Worm (Caenorhabditis elegans) whole organism, L1 larva: ENCODE results near the gene Y116F11A.3.

Experiments used
- C16A3.4 ChIP-seq: fragments of 150-350 bp; optimal IDR thresholded peaks from 2 replicates; lab custom pipeline; 2014; ENCODE audit warnings: missing biosample characterization, missing genetic modification characterization
- C34B4.2 ChIP-seq: sonication (generic microtip); optimal IDR thresholded peaks from 2 replicates; lab custom pipeline; 2017; ENCODE audit warnings: mild to moderate bottlenecking, missing genetic modification characterization, missing compliant biosample characterization
- F16B12.6 ChIP-seq: fragments of 150-350 bp; optimal IDR thresholded peaks from 2 replicates; lab custom pipeline; 2014; ENCODE audit warnings: missing biosample characterization, missing genetic modification characterization
- alr-1 ChIP-seq: fragments of 200-800 bp; sonication (Bioruptor generic); optimal IDR thresholded peaks from 2 replicates; lab custom pipeline; 2018; ENCODE audit warnings: borderline replicate concordance, mild to moderate bottlenecking, missing genetic modification characterization, missing compliant biosample characterization
- aly-2 ChIP-seq: fragments of 150-350 bp; optimal IDR thresholded peaks from 2 replicates; lab custom pipeline; 2014; ENCODE audit warnings: missing biosample characterization, missing genetic modification characterization
- blmp-1 ChIP-seq: fragments of 150-350 bp; optimal IDR thresholded peaks from 2 replicates; lab custom pipeline; 2014; ENCODE audit warnings: missing biosample characterization, missing genetic modification characterization
- ceh-63 ChIP-seq: fragments of 200-800 bp; sonication (Bioruptor generic); optimal IDR thresholded peaks from 2 replicates; lab custom pipeline; 2018; ENCODE audit warnings: mild to moderate bottlenecking, missing genetic modification characterization, missing compliant biosample characterization
- ceh-8 ChIP-seq: fragments of 200-800 bp; sonication (Bioruptor generic); optimal IDR thresholded peaks from 2 replicates; lab custom pipeline; 2018; ENCODE audit warnings: mild to moderate bottlenecking, missing genetic modification characterization, moderate library complexity, missing compliant biosample characterization
- ceh-88 ChIP-seq: fragments of 200-800 bp; sonication (Bioruptor generic); IDR thresholded peaks from 2 replicates; pipeline ENCODE4 v1.3.6; 2022; ENCODE audit warnings: missing genetic modification characterization, missing compliant biosample characterization
- ceh-90 ChIP-seq: sonication (generic microtip); optimal IDR thresholded peaks from 2 replicates; lab custom pipeline; 2016; ENCODE audit warnings: missing genetic modification characterization, missing compliant biosample characterization
- ces-1 ChIP-seq: fragments of 150-350 bp; optimal IDR thresholded peaks from 2 replicates; lab custom pipeline; 2014; ENCODE audit warnings: missing biosample characterization, missing genetic modification reagents, missing genetic modification characterization
- dpl-1 ChIP-seq, 3 experiments: fragments of 150-350 bp in 2 of 3; sonication (generic microtip) in 1 of 3; optimal IDR thresholded peaks; 2 replicates each; lab custom pipeline; 2014 to 2017; ENCODE audit warnings: missing biosample characterization in 3 of 3, missing genetic modification characterization in 3 of 3, missing genetic modification reagents in 3 of 3
- dsc-1 ChIP-seq: sonication (generic microtip); optimal IDR thresholded peaks from 2 replicates; lab custom pipeline; 2016; ENCODE audit warnings: mild to moderate bottlenecking, missing genetic modification characterization, missing compliant biosample characterization
- efl-3 ChIP-seq: fragments of 200-800 bp; sonication (Bioruptor generic); optimal IDR thresholded peaks from 2 replicates; lab custom pipeline; 2018; ENCODE audit warnings: mild to moderate bottlenecking, missing genetic modification characterization, missing compliant biosample characterization
- egl-13 ChIP-seq: sonication (generic microtip); optimal IDR thresholded peaks from 2 replicates; lab custom pipeline; 2016; ENCODE audit warnings: missing genotype, missing genetic modification reagents, missing genetic modification characterization, missing compliant biosample characterization
- egl-27 ChIP-seq, 2 experiments: fragments of 150-350 bp in 1 of 2; sonication (generic microtip); optimal IDR thresholded peaks; 3 replicates each; lab custom pipeline; 2017 to 2018; ENCODE audit warnings: missing biosample characterization in 2 of 2, missing genetic modification characterization in 2 of 2, missing genetic modification reagents in 2 of 2
- elt-2 ChIP-seq: sonication (generic microtip); optimal IDR thresholded peaks from 2 replicates; lab custom pipeline; 2016; ENCODE audit warnings: missing genetic modification characterization, mild to moderate bottlenecking, inconsistent platforms, missing compliant biosample characterization, missing genetic modification reagents
- fkh-4 ChIP-seq: sonication (generic microtip); optimal IDR thresholded peaks from 2 replicates; lab custom pipeline; 2016; ENCODE audit warnings: missing compliant biosample characterization, missing genetic modification characterization, borderline replicate concordance
- fos-1 ChIP-seq: fragments of 150-350 bp; optimal IDR thresholded peaks from 2 replicates; lab custom pipeline; 2014; ENCODE audit warnings: missing biosample characterization, missing genetic modification characterization
- irx-1 ChIP-seq: sonication (generic microtip); optimal IDR thresholded peaks from 2 replicates; lab custom pipeline; 2016; ENCODE audit warnings: missing genetic modification characterization, missing compliant biosample characterization
- jun-1 ChIP-seq: fragments of 150-350 bp; optimal IDR thresholded peaks from 2 replicates; lab custom pipeline; 2014; ENCODE audit warnings: missing biosample characterization, missing genetic modification reagents, missing genetic modification characterization
- lin-35 ChIP-seq, 2 experiments: fragments of 150-350 bp; optimal IDR thresholded peaks; 2 replicates each; lab custom pipeline; 2014; ENCODE audit warnings: missing biosample characterization in 2 of 2, missing genetic modification characterization in 2 of 2, missing genetic modification reagents in 2 of 2
- lsy-2 ChIP-seq, 2 experiments: fragments of 150-350 bp; optimal IDR thresholded peaks; 2 replicates each; lab custom pipeline; 2014; ENCODE audit warnings: missing biosample characterization in 2 of 2, missing genetic modification characterization in 2 of 2
- nhr-19 ChIP-seq: fragments of 200-800 bp; sonication (Bioruptor generic); conservative IDR thresholded peaks from 2 replicates; pipeline ENCODE4 v1.3.6; 2022; ENCODE audit warnings: missing genetic modification characterization, missing compliant biosample characterization
- nhr-20 ChIP-seq: sonication (generic microtip); optimal IDR thresholded peaks from 2 replicates; lab custom pipeline; 2016; ENCODE audit warnings: mild to moderate bottlenecking, missing genetic modification characterization, missing compliant biosample characterization
- nhr-76 ChIP-seq: sonication (generic microtip); optimal IDR thresholded peaks from 2 replicates; lab custom pipeline; 2017; ENCODE audit warnings: missing biosample characterization, missing genetic modification characterization
- nhr-77 ChIP-seq: fragments of 150-350 bp; optimal IDR thresholded peaks from 2 replicates; lab custom pipeline; 2014; ENCODE audit warnings: missing biosample characterization, missing genetic modification characterization
- nhr-85 ChIP-seq: sonication (generic microtip); peaks from one replicate; lab custom pipeline; 2016; ENCODE audit warnings: missing genetic modification characterization, inconsistent platforms, missing compliant biosample characterization
- pax-3 ChIP-seq: fragments of 200-800 bp; sonication (Bioruptor generic); optimal IDR thresholded peaks from 2 replicates; lab custom pipeline; 2018; ENCODE audit warnings: mild to moderate bottlenecking, missing genetic modification characterization, moderate library complexity, missing compliant biosample characterization
- pqm-1 ChIP-seq: sonication (generic microtip); optimal IDR thresholded peaks from 3 replicates; lab custom pipeline; 2017; ENCODE audit warnings: missing biosample characterization, missing genetic modification characterization
- rnt-1 ChIP-seq: sonication (generic microtip); optimal IDR thresholded peaks from 2 replicates; lab custom pipeline; 2016; ENCODE audit warnings: mild to moderate bottlenecking, missing genetic modification characterization, moderate library complexity, missing compliant biosample characterization
- snpc-4 ChIP-seq: fragments of 150-350 bp; optimal IDR thresholded peaks from 2 replicates; lab custom pipeline; 2014; ENCODE audit warnings: missing biosample characterization, missing genetic modification characterization
- sox-4 ChIP-seq: sonication (generic microtip); optimal IDR thresholded peaks from 2 replicates; lab custom pipeline; 2016; ENCODE audit warnings: missing genetic modification characterization, missing compliant biosample characterization
- sptf-1 ChIP-seq: fragments of 150-350 bp; optimal IDR thresholded peaks from 2 replicates; lab custom pipeline; 2014; ENCODE audit warnings: missing biosample characterization, missing genetic modification characterization
- sup-37 ChIP-seq: fragments of 200-800 bp; sonication (Bioruptor generic); optimal IDR thresholded peaks from 2 replicates; lab custom pipeline; 2018; ENCODE audit warnings: mild to moderate bottlenecking, missing genetic modification characterization, missing compliant biosample characterization
- swsn-7 ChIP-seq: sonication (generic microtip); optimal IDR thresholded peaks from 2 replicates; lab custom pipeline; 2016; ENCODE audit warnings: missing genetic modification characterization, missing compliant biosample characterization
- tbx-2 ChIP-seq: sonication (generic microtip); optimal IDR thresholded peaks from 2 replicates; lab custom pipeline; 2016; ENCODE audit warnings: missing genetic modification characterization, missing compliant biosample characterization
- zag-1 ChIP-seq: fragments of 150-350 bp; optimal IDR thresholded peaks from 2 replicates; lab custom pipeline; 2014; ENCODE audit warnings: missing biosample characterization, missing genetic modification characterization
- zip-4 ChIP-seq: fragments of 200-800 bp; sonication (Bioruptor generic); optimal IDR thresholded peaks from 2 replicates; lab custom pipeline; 2018; ENCODE audit warnings: mild to moderate bottlenecking, missing genetic modification characterization, moderate library complexity, missing compliant biosample characterization
- ztf-11 ChIP-seq, 2 experiments: sonication (generic microtip); optimal IDR thresholded peaks; 2 replicates each; lab custom pipeline; 2016 to 2017; ENCODE audit warnings: missing genetic modification characterization in 2 of 2, missing biosample characterization in 1 of 2, missing compliant biosample characterization in 1 of 2
- ztf-4 ChIP-seq: fragments of 150-350 bp; optimal IDR thresholded peaks from 2 replicates; lab custom pipeline; 2014; ENCODE audit warnings: missing biosample characterization, missing genetic modification characterization

The Y116F11A.3 gene

DNA sequence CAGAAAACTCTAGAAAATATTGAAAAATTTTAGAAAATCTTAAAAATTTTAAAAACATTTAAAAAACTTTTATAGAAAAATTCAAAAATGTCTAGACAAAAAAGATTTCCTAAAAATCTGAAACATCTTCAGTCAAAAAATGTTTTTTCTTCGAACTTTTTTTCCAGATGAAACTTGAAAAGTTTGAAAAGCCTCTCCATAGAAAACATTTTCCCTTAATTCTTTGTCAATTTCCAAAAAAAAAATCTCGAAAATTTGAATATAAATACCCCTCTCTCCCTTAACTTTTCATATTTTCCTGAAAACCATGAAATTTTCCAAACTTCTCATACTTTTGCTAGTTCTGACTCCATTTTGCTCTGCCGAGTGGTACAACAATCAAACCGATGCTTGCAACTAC lies at the start of gene Y116F11A.3:
Gene Y116F11A.3, plus strand, starts transcription at position 301 of the 400 bp plus-strand sequence.
- TF ChIP-seq egl-13 (tag; lab: Kevin White, UChicago) (no peak), nhr-77 (tag; lab: Kevin White, UChicago) (no peak), aly-2 (no peak)

- TF ChIP-seq ceh-88 (no peak), zip-4 (GFP tag; lab: Kevin White, UChicago) (no peak), egl-13 (tag; lab: Kevin White, UChicago) (no peak), fkh-4 (tag; lab: Kevin White, UChicago) (no peak), alr-1 (tag; lab: Kevin White, UChicago) (no peak), jun-1 (tag; lab: Kevin White, UChicago) (no peak), egl-27 (tag; optimal IDR thresholded peaks at IDR 0.05; lab: Kevin White, UChicago) (no peak), zag-1 (tag; lab: Kevin White, UChicago) (no peak), lin-35 (GFP tag; optimal IDR thresholded peaks at IDR 0.05; lab: Kevin White, UChicago) (no peak), ztf-11 (tag; optimal IDR thresholded peaks at IDR 0.05; lab: Kevin White, UChicago) (no peak)
Measured at ce11 chrV:19691271-19691886, 37.5 kb upstream of the Y116F11A.3 start.

DNA sequence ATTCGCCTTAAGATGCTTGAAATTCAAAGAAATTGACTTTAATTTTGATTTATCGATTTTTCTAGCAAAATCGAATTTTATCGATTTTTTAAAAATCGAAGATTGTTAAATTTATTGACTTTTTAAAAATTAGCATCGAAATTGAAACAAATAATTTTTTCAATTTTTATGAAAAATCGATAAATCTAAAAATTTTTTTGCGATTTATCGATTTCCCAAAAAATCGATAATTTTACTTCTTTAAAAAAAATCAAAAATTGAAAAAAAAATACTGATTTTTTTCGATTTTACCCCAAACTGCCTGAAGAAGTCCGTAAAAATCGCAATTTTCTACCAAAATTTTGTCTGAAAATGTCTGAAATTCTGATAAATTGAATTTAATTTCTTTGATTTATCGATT lies 36.9 kb upstream of the Y116F11A.3 start:
- no peak for TF ChIP-seq tbx-2
- no peak for TF ChIP-seq sup-37 (GFP tag; lab: Kevin White, UChicago)
- no peak for TF ChIP-seq irx-1
- TF ChIP-seq ces-1 (GFP tag; lab: Kevin White, UChicago), result no peak
- no peak for TF ChIP-seq sptf-1 (tag; lab: Kevin White, UChicago)
- TF ChIP-seq swsn-7, result no peak
- no peak for TF ChIP-seq nhr-20 (tag; lab: Kevin White, UChicago)
- no peak for TF ChIP-seq efl-3 (GFP tag; lab: Kevin White, UChicago)
- no peak for TF ChIP-seq rnt-1
- no peak for TF ChIP-seq nhr-85 (tag; lab: Kevin White, UChicago)
- no peak for TF ChIP-seq pax-3 (tag; lab: Kevin White, UChicago)
- TF ChIP-seq nhr-19 (GFP tag; lab: Robert Waterston, UW), result no peak
- no peak for TF ChIP-seq nhr-76 (tag; lab: Kevin White, UChicago)
- TF ChIP-seq snpc-4 (tag; lab: Kevin White, UChicago), result no peak
- TF ChIP-seq ceh-63 (GFP tag; lab: Kevin White, UChicago), result no peak
- TF ChIP-seq ceh-8 (GFP tag; lab: Kevin White, UChicago), result no peak
- TF ChIP-seq, all 84 proteins: peak for 0

ce11 chrV:19697348-19698172 lies 31.3 kb upstream of the Y116F11A.3 start, which contains the start of the genes Y43F8C.13 and ani-3:
Gene Y43F8C.13, minus strand, starts transcription at chrV:19697398.
Gene ani-3, plus strand, starts transcription at chrV:19697732.
- TF ChIP-seq elt-2 (peak; percentile 72), lin-35 (GFP tag; optimal IDR thresholded peaks at IDR 0.05; lab: Kevin White, UChicago) (peak in 1 of 2 experiments; percentile 41), pqm-1 (tag; lab: Kevin White, UChicago) (peak; percentile 85), C16A3.4 (tag; lab: Kevin White, UChicago) (no peak)

DNA sequence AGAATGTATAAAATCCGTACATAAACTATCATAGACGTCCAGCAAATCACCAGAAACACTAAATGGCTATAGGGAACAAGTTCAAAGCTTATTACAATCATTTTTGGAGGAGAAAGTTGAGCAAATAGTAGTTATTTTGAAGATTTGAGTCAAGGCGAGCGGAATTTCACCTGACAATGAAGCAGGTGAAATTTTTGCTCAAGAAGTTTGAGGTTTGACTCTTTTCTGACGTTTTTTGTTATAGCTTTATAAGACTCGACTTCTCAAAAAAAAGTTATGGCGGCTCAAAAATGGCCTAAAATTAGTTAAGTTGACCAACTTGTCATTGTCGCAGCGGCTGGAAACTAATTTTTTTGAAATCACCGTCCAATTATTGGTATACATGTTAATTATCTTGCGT lies 20.0 kb upstream of the Y116F11A.3 start, which contains the start of gene srv-3:
Gene srv-3, minus strand, starts transcription at position 101 of the 400 bp plus-strand sequence.
- TF ChIP-seq sox-4 (tag; lab: Kevin White, UChicago), result no peak
- no peak for TF ChIP-seq irx-1
- TF ChIP-seq zip-4 (GFP tag; lab: Kevin White, UChicago), result no peak
- TF ChIP-seq tbx-2, result no peak
- TF ChIP-seq ztf-4 (tag; lab: Kevin White, UChicago), result no peak
- no peak for TF ChIP-seq nhr-76 (tag; lab: Kevin White, UChicago)
- TF ChIP-seq blmp-1, result no peak
- TF ChIP-seq ceh-90, result no peak
- TF ChIP-seq dpl-1 (GFP tag; optimal IDR thresholded peaks at IDR 0.05; lab: Kevin White, UChicago), result no peak
- no peak for TF ChIP-seq C34B4.2 (tag; lab: Kevin White, UChicago)
- no peak for TF ChIP-seq fos-1 (tag; lab: Kevin White, UChicago)
- no peak for TF ChIP-seq ceh-63 (GFP tag; lab: Kevin White, UChicago)
- no peak for TF ChIP-seq F16B12.6 (tag; lab: Kevin White, UChicago)
- no peak for TF ChIP-seq lsy-2 (tag; optimal IDR thresholded peaks at IDR 0.05; lab: Kevin White, UChicago)
- no peak for TF ChIP-seq C16A3.4 (tag; lab: Kevin White, UChicago)
- TF ChIP-seq sup-37 (GFP tag; lab: Kevin White, UChicago), result no peak
- TF ChIP-seq dsc-1, result no peak
